Worm (Caenorhabditis elegans): ENCODE measurements around the gene M163.11.

ce11 chrX:14447498-14447897 lies 31.7 kb upstream of the M163.11 start:
- TF ChIP-seq sea-2 (GFP tag; optimal IDR thresholded peaks at IDR 0.05) (no peak), zag-1 (tag; optimal IDR thresholded peaks at IDR 0.05) (no peak), nhr-67 (tag; optimal IDR thresholded peaks at IDR 0.05) (no peak), lin-39 (tag; optimal IDR thresholded peaks at IDR 0.05) (no peak), snpc-4 (tag; optimal IDR thresholded peaks at IDR 0.05) (no peak), R02D3.7 (tag; optimal IDR thresholded peaks at IDR 0.05) (no peak), ztf-4 (tag; optimal IDR thresholded peaks at IDR 0.05) (no peak)
